Fruit fly (Drosophila melanogaster) whole organism, embryonic: ENCODE results near the gene Cad88C.

Source experiments
- CG1024 ChIP-seq: fragments of 200-800 bp; sonication (Bioruptor generic); IDR thresholded peaks from 2 replicates; pipeline ENCODE4 v1.3.6; 2022; ENCODE audit warnings: missing biosample characterization, missing genetic modification characterization
- CG10321 ChIP-seq: fragments of 200-800 bp; sonication (Bioruptor generic); IDR thresholded peaks from 2 replicates; pipeline ENCODE4 v1.3.6; 2022; ENCODE audit warnings: missing biosample characterization, missing genetic modification characterization
- CG10959 ChIP-seq: fragments of 200-800 bp; sonication (Bioruptor generic); IDR thresholded peaks from 2 replicates; pipeline ENCODE4 v1.3.6; 2022; ENCODE audit warnings: missing biosample characterization, missing genetic modification characterization
- CG10979 ChIP-seq: fragments of 200-800 bp; sonication (Bioruptor generic); optimal IDR thresholded peaks from 2 replicates; lab custom pipeline; 2018; ENCODE audit warnings: missing biosample characterization, mild to moderate bottlenecking, missing genetic modification characterization, moderate library complexity
- CG13296 ChIP-seq: fragments of 200-800 bp; sonication (Bioruptor generic); optimal IDR thresholded peaks from 3 replicates; lab custom pipeline; 2018; ENCODE audit warnings: missing biosample characterization, mild to moderate bottlenecking, missing genetic modification characterization
- CG13894 ChIP-seq: fragments of 200-800 bp; sonication (Bioruptor generic); optimal IDR thresholded peaks from 3 replicates; lab custom pipeline; 2018; ENCODE audit warnings: missing biosample characterization, mild to moderate bottlenecking, missing genetic modification characterization, moderate library complexity
- CG14014 ChIP-seq: fragments of 200-800 bp; sonication (Bioruptor generic); IDR thresholded peaks from 2 replicates; pipeline ENCODE4 v1.3.6; 2022; ENCODE audit warnings: missing biosample characterization, missing genetic modification characterization
- CG17186 ChIP-seq: fragments of 200-800 bp; sonication (Bioruptor generic); optimal IDR thresholded peaks from 3 replicates; lab custom pipeline; 2017; ENCODE audit warnings: missing biosample characterization, missing genetic modification reagents, missing genetic modification characterization
- CG18599 ChIP-seq: fragments of 200-800 bp; sonication (Bioruptor generic); optimal IDR thresholded peaks from 3 replicates; lab custom pipeline; 2017; ENCODE audit warnings: missing biosample characterization, missing genetic modification characterization, mild to moderate bottlenecking, moderate library complexity, missing genetic modification reagents
- CG18619 ChIP-seq: fragments of 200-800 bp; sonication (Bioruptor generic); optimal IDR thresholded peaks from 3 replicates; lab custom pipeline; 2017; ENCODE audit warnings: missing biosample characterization, mild to moderate bottlenecking, missing genetic modification characterization
- CG2120 ChIP-seq: fragments of 200-800 bp; sonication (Bioruptor generic); optimal IDR thresholded peaks from 3 replicates; lab custom pipeline; 2016; ENCODE audit warnings: missing biosample characterization, missing genetic modification characterization
- CG2199 ChIP-seq: fragments of 200-800 bp; sonication (Bioruptor generic); IDR thresholded peaks from 3 replicates; pipeline ENCODE4 v1.3.6; 2022; ENCODE audit warnings: missing biosample characterization, missing genetic modification characterization
- CG2678 ChIP-seq: fragments of 200-800 bp; sonication (Bioruptor generic); optimal IDR thresholded peaks from 3 replicates; lab custom pipeline; 2019; ENCODE audit warnings: missing biosample characterization, mild to moderate bottlenecking, missing genetic modification characterization, moderate library complexity
- CG2712 ChIP-seq: fragments of 200-800 bp; optimal IDR thresholded peaks from 3 replicates; lab custom pipeline; 2019; ENCODE audit warnings: missing biosample characterization, mild to moderate bottlenecking, missing genetic modification characterization, moderate library complexity
- CG34422 ChIP-seq: fragments of 200-800 bp; sonication (Bioruptor generic); IDR thresholded peaks from 3 replicates; pipeline ENCODE4 v1.3.6; 2022; ENCODE audit warnings: missing biosample characterization, missing genetic modification characterization
- CG6765 ChIP-seq: fragments of 200-800 bp; sonication (Bioruptor generic); optimal IDR thresholded peaks from 3 replicates; lab custom pipeline; 2017; ENCODE audit warnings: missing biosample characterization, mild to moderate bottlenecking, missing genetic modification characterization
- CG7963 ChIP-seq: fragments of 200-800 bp; sonication (Bioruptor generic); IDR thresholded peaks from 3 replicates; pipeline ENCODE4 v1.3.6; 2022; ENCODE audit warnings: missing biosample characterization, missing genetic modification characterization; ENCODE audit not compliant: partially characterized antibody
- CG8924 ChIP-seq: fragments of 200-800 bp; optimal IDR thresholded peaks from 3 replicates; lab custom pipeline; 2019; ENCODE audit warnings: missing biosample characterization, mild to moderate bottlenecking, missing genetic modification characterization, moderate library complexity
- CG9215 ChIP-seq: fragments of 200-800 bp; sonication (Bioruptor generic); IDR thresholded peaks from 2 replicates; pipeline ENCODE4 v1.3.6; 2022; ENCODE audit warnings: missing biosample characterization, missing genetic modification characterization
- CrebB ChIP-seq: fragments of 200-800 bp; sonication (Bioruptor generic); optimal IDR thresholded peaks from 3 replicates; lab custom pipeline; 2018; ENCODE audit warnings: missing biosample characterization, mild to moderate bottlenecking, missing genetic modification characterization
- Dad ChIP-seq: fragments of 200-800 bp; sonication (Bioruptor generic); optimal IDR thresholded peaks from 3 replicates; lab custom pipeline; 2016; ENCODE audit warnings: missing biosample characterization, missing genetic modification characterization
- Dip2 ChIP-seq: fragments of 200-800 bp; sonication (Bioruptor generic); IDR thresholded peaks from 2 replicates; pipeline ENCODE4 v1.3.6; 2022; ENCODE audit warnings: missing biosample characterization, missing genetic modification characterization
- Doc2 ChIP-seq: fragments of 200-800 bp; sonication (Bioruptor generic); IDR thresholded peaks from 2 replicates; pipeline ENCODE4 v1.3.6; 2022; ENCODE audit warnings: missing biosample characterization, missing genetic modification characterization
- Drgx ChIP-seq: fragments of 200-800 bp; sonication (Bioruptor generic); IDR thresholded peaks from 2 replicates; pipeline ENCODE4 v1.3.6; 2022; ENCODE audit warnings: missing biosample characterization, missing genetic modification characterization
- Fer1 ChIP-seq: fragments of 200-800 bp; sonication (Bioruptor generic); optimal IDR thresholded peaks from 2 replicates; lab custom pipeline; 2017; ENCODE audit warnings: missing biosample characterization, mild to moderate bottlenecking, missing genetic modification characterization
- Gug ChIP-seq: fragments of 200-800 bp; sonication (Bioruptor generic); IDR thresholded peaks from 4 replicates; pipeline ENCODE4 v1.3.6; 2022; ENCODE audit warnings: missing biosample characterization, missing genetic modification characterization
- H2.0 ChIP-seq: fragments of 200-800 bp; sonication (Bioruptor generic); IDR thresholded peaks from 2 replicates; pipeline ENCODE4 v1.3.6; 2022; ENCODE audit warnings: missing biosample characterization, missing genetic modification characterization
- HLH3B ChIP-seq: fragments of 200-800 bp; sonication (Bioruptor generic); IDR thresholded peaks from 2 replicates; pipeline ENCODE4 v1.3.6; 2022; ENCODE audit warnings: missing biosample characterization, missing genetic modification characterization
- Mes4 ChIP-seq: fragments of 200-800 bp; sonication (Bioruptor generic); optimal IDR thresholded peaks from 2 replicates; lab custom pipeline; 2016; ENCODE audit warnings: missing biosample characterization, missing genetic modification characterization
- Myb ChIP-seq: fragments of 200-800 bp; sonication (Bioruptor generic); optimal IDR thresholded peaks from 2 replicates; lab custom pipeline; 2016; ENCODE audit warnings: missing biosample characterization, missing genetic modification characterization
- Neu2 ChIP-seq: fragments of 200-800 bp; sonication (Bioruptor generic); optimal IDR thresholded peaks from 3 replicates; lab custom pipeline; 2016; ENCODE audit warnings: missing biosample characterization, missing genetic modification characterization, borderline replicate concordance
- Nf-YB ChIP-seq: fragments of 200-800 bp; sonication (Bioruptor generic); optimal IDR thresholded peaks from 3 replicates; lab custom pipeline; 2019; ENCODE audit warnings: missing biosample characterization, mild to moderate bottlenecking, missing genetic modification characterization, moderate library complexity
- Oaz ChIP-seq: fragments of 200-800 bp; sonication (Bioruptor generic); IDR thresholded peaks from 2 replicates; pipeline ENCODE4 v1.3.6; 2022; ENCODE audit warnings: missing biosample characterization, missing genetic modification characterization
- Opbp ChIP-seq: fragments of 200-800 bp; sonication (Bioruptor generic); IDR thresholded peaks from 3 replicates; pipeline ENCODE4 v1.3.6; 2022; ENCODE audit warnings: missing biosample characterization, missing genetic modification characterization; ENCODE audit not compliant: partially characterized antibody
- Ravus ChIP-seq: fragments of 200-800 bp; sonication (Bioruptor generic); IDR thresholded peaks from 2 replicates; pipeline ENCODE4 v1.3.6; 2022; ENCODE audit warnings: missing biosample characterization, missing genetic modification characterization
- Six4 ChIP-seq: fragments of 200-800 bp; sonication (Bioruptor generic); optimal IDR thresholded peaks from 2 replicates; lab custom pipeline; 2016; ENCODE audit warnings: missing biosample characterization, missing genetic modification characterization
- Tbp ChIP-seq: fragments of >200 bp; optimal IDR thresholded peaks from 2 replicates; lab custom pipeline; 2018; ENCODE audit warnings: missing biosample characterization, missing genetic modification characterization
- ara ChIP-seq: fragments of 200-800 bp; sonication (Bioruptor generic); IDR thresholded peaks from 2 replicates; pipeline ENCODE4 v1.3.6; 2022; ENCODE audit warnings: missing biosample characterization, missing genetic modification characterization
- bab2 ChIP-seq: fragments of 200-800 bp; sonication (Bioruptor generic); optimal IDR thresholded peaks from 2 replicates; lab custom pipeline; 2016; ENCODE audit warnings: missing biosample characterization, missing genetic modification characterization
- eyg ChIP-seq: fragments of 200-800 bp; sonication (Bioruptor generic); optimal IDR thresholded peaks from 3 replicates; lab custom pipeline; 2016; ENCODE audit warnings: missing biosample characterization, missing genetic modification characterization
- gcm2 ChIP-seq: fragments of 200-800 bp; sonication (Bioruptor generic); optimal IDR thresholded peaks from 2 replicates; lab custom pipeline; 2016; ENCODE audit warnings: missing biosample characterization, missing genetic modification characterization
- hbn ChIP-seq: fragments of 200-800 bp; sonication (Bioruptor generic); IDR thresholded peaks from 2 replicates; pipeline ENCODE4 v1.3.6; 2022; ENCODE audit warnings: missing biosample characterization, missing genetic modification characterization; ENCODE audit not compliant: partially characterized antibody
- nau ChIP-seq: fragments of 200-800 bp; sonication (Bioruptor generic); optimal IDR thresholded peaks from 3 replicates; lab custom pipeline; 2017; ENCODE audit warnings: missing biosample characterization, mild to moderate bottlenecking, missing genetic modification characterization, missing genetic modification reagents
- sima ChIP-seq: fragments of 200-800 bp; sonication (Bioruptor generic); optimal IDR thresholded peaks from 2 replicates; lab custom pipeline; 2016; ENCODE audit warnings: missing biosample characterization, missing genetic modification characterization
- sqz ChIP-seq: fragments of 200-800 bp; sonication (Bioruptor generic); optimal IDR thresholded peaks from 3 replicates; lab custom pipeline; 2018; ENCODE audit warnings: missing biosample characterization, mild to moderate bottlenecking, missing genetic modification characterization
- trem ChIP-seq: fragments of 200-800 bp; optimal IDR thresholded peaks from 3 replicates; lab custom pipeline; 2019; ENCODE audit warnings: missing biosample characterization, mild to moderate bottlenecking, missing genetic modification characterization, moderate library complexity
- ttk ChIP-seq: fragments of 200-800 bp; sonication (Bioruptor generic); IDR thresholded peaks from 2 replicates; pipeline ENCODE4 v2.1.2; 2022; ENCODE audit warnings: missing biosample characterization, missing genetic modification characterization
- twi ChIP-seq: fragments of 200-800 bp; optimal IDR thresholded peaks from 2 replicates; lab custom pipeline; 2019; ENCODE audit warnings: missing biosample characterization, mild to moderate bottlenecking, missing genetic modification characterization, moderate library complexity
- unc-4 ChIP-seq: fragments of 200-800 bp; sonication (Bioruptor generic); IDR thresholded peaks from 2 replicates; pipeline ENCODE4 v1.3.6; 2022; ENCODE audit warnings: missing biosample characterization, missing genetic modification characterization; ENCODE audit not compliant: partially characterized antibody
- usp ChIP-seq: fragments of >200 bp; optimal IDR thresholded peaks from 2 replicates; lab custom pipeline; 2017; ENCODE audit warnings: missing biosample characterization, missing genetic modification characterization

The Cad88C gene

dm6 chr3R:14608892-14609692 lies 21.2 kb upstream of the Cad88C start, which contains the start of gene CG14853 (continued):
- TF ChIP-seq Neu2 (GFP tag; lab: Kevin White, UChicago) (no peak), Opbp (no peak), CG7963 (no peak), nau (peak; percentile 84), CG18599 (GFP tag; lab: Kevin White, UChicago) (peak; percentile 67), CG2199 (GFP tag; lab: Robert Waterston, UW) (no peak), Myb (GFP tag; lab: Kevin White, UChicago) (no peak), hbn (GFP tag; lab: Robert Waterston, UW) (no peak), trem (tag; lab: Kevin White, UChicago) (peak; percentile 18), CG18619 (peak; percentile 73), ara (GFP tag; lab: Robert Waterston, UW) (peak; percentile 49; the same call in 1 of the 2 replicates), Drgx (GFP tag; lab: Robert Waterston, UW) (no peak; the same call in 1 of the 2 replicates), CG14014 (GFP tag; lab: Robert Waterston, UW) (peak; percentile 74), usp (GFP tag; lab: Kevin White, UChicago) (no peak), sqz (GFP tag; lab: Kevin White, UChicago) (peak; percentile 50), CG10979 (peak; percentile 62), H2.0 (peak; percentile 75), CG13894 (tag; lab: Kevin White, UChicago) (peak; percentile 1), CG1024 (GFP tag; lab: Robert Waterston, UW) (no peak), Nf-YB (GFP tag; lab: Kevin White, UChicago) (peak; percentile 73), bab2 (GFP tag; lab: Kevin White, UChicago) (no peak), Gug (peak; percentile 52; the same call in 2 of the 4 replicates), CG34422 (peak; percentile 49; the same call in 2 of the 3 replicates), CrebB (tag; lab: Kevin White, UChicago) (peak; percentile 14), CG9215 (GFP tag; lab: Robert Waterston, UW) (peak; percentile 47), unc-4 (GFP tag; lab: Robert Waterston, UW) (no peak), Six4 (peak; percentile 44), HLH3B (GFP tag; lab: Robert Waterston, UW) (peak; percentile 54), Tbp (no peak), CG2712 (peak; percentile 92), CG10321 (no peak), Oaz (GFP tag; lab: Robert Waterston, UW) (peak; percentile 45; the same call in 1 of the 2 replicates), Doc2 (GFP tag; lab: Robert Waterston, UW) (no peak), CG6765 (GFP tag; lab: Kevin White, UChicago) (peak; percentile 79), Dad (GFP tag; lab: Kevin White, UChicago) (no peak), sima (GFP tag; lab: Kevin White, UChicago) (no peak), Fer1 (GFP tag; lab: Kevin White, UChicago) (peak; percentile 71), Mes4 (GFP tag; lab: Kevin White, UChicago) (peak; percentile 26), CG8924 (peak; percentile 89), gcm2 (GFP tag; lab: Kevin White, UChicago) (no peak), CG17186 (GFP tag; lab: Kevin White, UChicago) (peak; percentile 40), CG2678 (tag; lab: Kevin White, UChicago) (peak; percentile 88), CG13296 (peak; percentile 79), twi (peak; percentile 54), Dip2 (GFP tag; lab: Robert Waterston, UW) (no peak), eyg (peak; percentile 4), CG10959 (GFP tag; lab: Robert Waterston, UW) (no peak), ttk (peak; percentile 70), Ravus (peak; percentile 39), CG2120 (GFP tag; lab: Kevin White, UChicago) (peak; percentile 77)
